Fruit fly (Drosophila melanogaster): ENCODE results near the gene spdi.

Gene spdi

DNA sequence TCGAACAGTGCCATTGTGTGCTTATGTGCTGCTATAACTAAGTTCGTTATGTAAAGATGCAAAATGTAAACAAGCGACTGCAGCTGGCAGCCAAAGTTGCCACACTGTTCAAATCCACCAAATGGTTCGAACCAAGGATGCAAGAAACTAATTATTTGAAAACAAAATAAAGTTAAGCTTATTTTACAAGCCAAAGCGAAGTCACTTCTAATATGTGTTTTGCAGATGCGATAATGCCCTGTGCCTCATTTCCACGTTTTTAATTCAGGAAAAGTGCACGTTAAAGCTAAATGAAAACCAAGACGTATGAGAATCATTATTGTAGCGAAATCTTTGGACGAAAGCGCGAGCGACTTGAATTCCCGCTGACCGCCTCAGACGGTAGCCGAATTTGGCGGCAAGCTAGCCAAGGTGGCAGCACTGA lies 1.1 kb upstream of the spdi start, which contains the start of the genes CG13365 and Vsp37A (continued):
- no peak for TF ChIP-seq pros (GFP tag; optimal IDR thresholded peaks at IDR 0.05)
- no peak for TF ChIP-seq ash1 (GFP tag; optimal IDR thresholded peaks at IDR 0.05)
- no peak for TF ChIP-seq pan (optimal IDR thresholded peaks at IDR 0.05)
- peak in 1 of 2 experiments; percentile 32 for TF ChIP-seq pan (GFP tag; optimal IDR thresholded peaks at IDR 0.05 in 1 of 2, IDR thresholded peaks at IDR 0.05 in 1 of 2)
- TF ChIP-seq CG10274 (GFP tag; optimal IDR thresholded peaks at IDR 0.05) = no peak
- TF ChIP-seq CG10209 (GFP tag; optimal IDR thresholded peaks at IDR 0.05) = peak; percentile 18
- no peak for TF ChIP-seq CG8359 (GFP tag; optimal IDR thresholded peaks at IDR 0.05; ENCODE audit: borderline replicate concordance)
- TF ChIP-seq CG8478 (optimal IDR thresholded peaks at IDR 0.05) = no peak
- TF ChIP-seq Stat92E (GFP tag; optimal IDR thresholded peaks at IDR 0.05) = no peak
- TF ChIP-seq CG2116 (GFP tag; optimal IDR thresholded peaks at IDR 0.05) = peak; percentile 39
- TF ChIP-seq wdn (GFP tag; IDR thresholded peaks at IDR 0.05) = no peak
- no peak for TF ChIP-seq ro (GFP tag; IDR thresholded peaks at IDR 0.05)
- peak; percentile 59 for TF ChIP-seq CG13624 (GFP tag; optimal IDR thresholded peaks at IDR 0.05)
- TF ChIP-seq CG12942 (GFP tag; optimal IDR thresholded peaks at IDR 0.05) = peak; percentile 25
- no peak for TF ChIP-seq ato (GFP tag; IDR thresholded peaks at IDR 0.05; ENCODE audit: partially characterized antibody)
- peak; percentile 61 for TF ChIP-seq CG8944 (GFP tag; optimal IDR thresholded peaks at IDR 0.05)
- peak; percentile 25 for TF ChIP-seq CG7556 (GFP tag; optimal IDR thresholded peaks at IDR 0.05)
- peak; percentile 56 for TF ChIP-seq CG18599 (GFP tag; optimal IDR thresholded peaks at IDR 0.05)
- TF ChIP-seq Poxn (GFP tag; IDR thresholded peaks at IDR 0.05) = no peak
- TF ChIP-seq Atf6 (GFP tag; IDR thresholded peaks at IDR 0.05) = 0 out of 2 replicates have a peak, but pooled peaks have one; percentile 19
- TF ChIP-seq vvl (GFP tag; IDR thresholded peaks at IDR 0.05) = peak; percentile 25; the same call in 1 of the 2 replicates
- TF ChIP-seq CG7928 (GFP tag; optimal IDR thresholded peaks at IDR 0.05) = peak; percentile 31
- TF ChIP-seq CG11504 (tag; optimal IDR thresholded peaks at IDR 0.05) = peak; percentile 51
- TF ChIP-seq ATbp (GFP tag; optimal IDR thresholded peaks at IDR 0.05) = peak; percentile 57
- peak; percentile 44 for TF ChIP-seq mam (GFP tag; optimal IDR thresholded peaks at IDR 0.05)
- peak; percentile 58 for TF ChIP-seq CG15696 (tag; optimal IDR thresholded peaks at IDR 0.05)
- peak; percentile 37; the same call in 1 of the 2 replicates for TF ChIP-seq CG17328 (GFP tag; IDR thresholded peaks at IDR 0.05)
- TF ChIP-seq Mad (GFP tag; optimal IDR thresholded peaks at IDR 0.05) = peak; percentile 6
- TF ChIP-seq row (GFP tag; IDR thresholded peaks at IDR 0.05) = peak; percentile 85
- TF ChIP-seq Sin3A (optimal IDR thresholded peaks at IDR 0.05) = peak; percentile 93
- no peak for TF ChIP-seq Usf (GFP tag; optimal IDR thresholded peaks at IDR 0.05)
- TF ChIP-seq Vsx1 (GFP tag; optimal IDR thresholded peaks at IDR 0.05) = no peak
- no peak for TF ChIP-seq CG15011 (GFP tag; optimal IDR thresholded peaks at IDR 0.05)
- TF ChIP-seq CG4404 (GFP tag; IDR thresholded peaks at IDR 0.05) = peak; percentile 29; the same call in 1 of the 2 replicates
- TF ChIP-seq jumu (GFP tag; optimal IDR thresholded peaks at IDR 0.05) = peak; percentile 58
- peak; percentile 74 for TF ChIP-seq CG14710 (tag; optimal IDR thresholded peaks at IDR 0.05)
- TF ChIP-seq Hr39 (optimal IDR thresholded peaks at IDR 0.05) = no peak
- TF ChIP-seq CG3995 (GFP tag; optimal IDR thresholded peaks at IDR 0.05) = peak; percentile 74
- TF ChIP-seq CG9932 (GFP tag; IDR thresholded peaks at IDR 0.05) = peak; percentile 47
- peak; percentile 21 for TF ChIP-seq exex (tag; optimal IDR thresholded peaks at IDR 0.05)
- peak; percentile 17 for TF ChIP-seq ems (GFP tag; optimal IDR thresholded peaks at IDR 0.05)
- TF ChIP-seq sr (GFP tag; IDR thresholded peaks at IDR 0.05) = no peak
- TF ChIP-seq lab (GFP tag; optimal IDR thresholded peaks at IDR 0.05) = peak; percentile 55
- no peak for TF ChIP-seq CG6254 (GFP tag; optimal IDR thresholded peaks at IDR 0.05)
- TF ChIP-seq slou (GFP tag; optimal IDR thresholded peaks at IDR 0.05) = peak; percentile 7
- no peak for TF ChIP-seq Hey (tag; optimal IDR thresholded peaks at IDR 0.05)
- no peak for TF ChIP-seq CG17568 (GFP tag; optimal IDR thresholded peaks at IDR 0.05)
- TF ChIP-seq CG2712 (tag; optimal IDR thresholded peaks at IDR 0.05) = peak; percentile 38
- TF ChIP-seq HLH54F (GFP tag; optimal IDR thresholded peaks at IDR 0.05) = no peak
- no peak for TF ChIP-seq ssp (GFP tag; IDR thresholded peaks at IDR 0.05)
- TF ChIP-seq ken (GFP tag; IDR thresholded peaks at IDR 0.05) = no peak
- peak; percentile 64 for TF ChIP-seq CG2678 (tag; optimal IDR thresholded peaks at IDR 0.05)
